Fruit fly (Drosophila melanogaster): ENCODE data around the gene Sfp26Ad.

dm6 chr2L:5956706-5957105 is 13.6 kb upstream of the Sfp26Ad start, which contains the start of the genes CG13998 and Vm26Ab:
- TF ChIP-seq Hr96 (GFP tag; optimal IDR thresholded peaks at IDR 0.05) (no peak), kay (GFP tag; ENCODE audit: borderline replicate concordance) (no peak), CG33017 (tag; optimal IDR thresholded peaks at IDR 0.05) (no peak), Mnt (GFP tag; optimal IDR thresholded peaks at IDR 0.05) (no peak), CG7045 (GFP tag; optimal IDR thresholded peaks at IDR 0.05) (no peak), CG12768 (GFP tag; optimal IDR thresholded peaks at IDR 0.05) (no peak), Clk (GFP tag; optimal IDR thresholded peaks at IDR 0.05) (no peak), Crg-1 (GFP tag; optimal IDR thresholded peaks at IDR 0.05) (no peak)
